Worm (Caenorhabditis elegans): ENCODE results near the gene ceh-62.

The ceh-62 gene

DNA sequence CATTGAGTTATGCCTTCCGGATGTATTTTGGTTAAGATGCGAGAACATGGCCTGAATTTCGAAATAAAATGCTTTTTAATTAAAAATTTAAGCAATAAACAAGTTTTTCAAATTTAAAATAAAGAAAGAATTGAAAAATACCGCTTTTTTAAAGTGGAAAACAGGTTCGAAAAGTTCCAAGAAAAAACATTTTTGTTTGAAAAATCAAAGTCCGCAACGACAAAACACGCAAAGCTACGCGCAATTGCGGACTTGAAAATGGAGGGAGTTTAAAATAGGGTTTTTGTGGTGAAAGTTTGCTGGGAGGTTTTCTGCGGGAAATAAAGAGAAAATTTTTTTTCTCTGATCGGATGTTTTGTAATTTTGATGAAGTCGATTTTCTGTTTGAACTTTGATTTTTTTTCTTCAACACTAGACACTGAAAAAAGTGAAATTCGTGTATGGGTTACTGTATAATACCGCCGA lies 7.1 kb upstream of the ceh-62 start, which contains the start of gene npp-19 (continued):
- TF ChIP-seq ztf-4 (tag; optimal IDR thresholded peaks at IDR 0.05) (no peak), peb-1 (tag; optimal IDR thresholded peaks at IDR 0.05) (no peak), alr-1 (tag; optimal IDR thresholded peaks at IDR 0.05) (no peak), nhr-11 (tag; optimal IDR thresholded peaks at IDR 0.05) (no peak), blmp-1 (tag; optimal IDR thresholded peaks at IDR 0.05; ENCODE audit: insufficient read depth) (peak; percentile 38)

DNA sequence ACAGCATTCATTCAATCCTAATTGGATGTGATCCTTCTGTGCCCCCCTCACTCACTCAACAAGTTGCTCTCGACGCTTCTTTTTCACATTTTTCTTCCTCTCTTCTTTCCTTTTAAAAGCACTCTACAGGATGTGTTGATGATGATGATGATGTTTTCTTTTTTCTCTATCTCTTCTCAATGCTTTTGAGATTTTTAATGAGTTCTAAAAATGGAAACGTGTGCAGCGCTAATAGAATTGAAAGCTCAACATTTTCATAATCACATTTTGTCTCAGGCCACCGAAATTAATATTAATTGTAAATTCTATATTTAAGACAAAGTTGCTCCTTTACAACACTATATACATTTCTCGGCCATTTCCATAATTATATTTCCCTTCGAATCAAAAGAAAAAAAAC lies 5.3 kb upstream of the ceh-62 start:
- TF ChIP-seq C34F6.9 (tag; optimal IDR thresholded peaks at IDR 0.05), result peak; percentile 34
- TF ChIP-seq mdl-1 (tag; optimal IDR thresholded peaks at IDR 0.05), result no peak
- peak in 1 of 2 experiments; percentile 37 for TF ChIP-seq lsy-2 (tag; optimal IDR thresholded peaks at IDR 0.05)
- no peak for TF ChIP-seq aly-2 (tag; optimal IDR thresholded peaks at IDR 0.05)

DNA sequence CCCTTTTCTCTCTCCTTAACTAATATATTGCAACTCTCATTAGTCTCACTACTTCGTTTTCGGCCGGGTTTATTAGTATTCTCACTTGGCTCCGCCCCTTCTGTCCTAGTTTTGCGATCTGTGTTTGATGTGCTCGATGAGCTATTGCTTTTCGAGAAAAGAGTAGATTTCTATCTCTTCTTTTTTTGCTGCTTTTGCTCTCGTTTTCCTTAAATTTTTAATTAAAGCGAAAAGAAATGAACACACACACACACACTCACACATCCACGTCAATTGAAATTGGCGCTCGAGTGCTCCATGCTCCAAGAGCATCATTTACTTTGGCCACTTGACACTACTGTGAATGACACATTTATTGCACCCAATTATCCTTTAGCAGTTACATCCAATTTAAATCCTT lies 1.1 kb upstream of the ceh-62 start:
- TF ChIP-seq nhr-129 (tag; optimal IDR thresholded peaks at IDR 0.05), result no peak
- no peak for TF ChIP-seq mbf-1 (tag; optimal IDR thresholded peaks at IDR 0.05)
- no peak for TF ChIP-seq blmp-1 (tag; optimal IDR thresholded peaks at IDR 0.05; ENCODE audit: insufficient read depth)
- no peak for TF ChIP-seq nhr-11 (tag; optimal IDR thresholded peaks at IDR 0.05)
- TF ChIP-seq aly-2 (tag; optimal IDR thresholded peaks at IDR 0.05), result no peak
- no peak for TF ChIP-seq skn-1 (tag; optimal IDR thresholded peaks at IDR 0.05)
- TF ChIP-seq lin-13 (GFP tag; optimal IDR thresholded peaks at IDR 0.05), result no peak
- TF ChIP-seq zag-1 (tag; optimal IDR thresholded peaks at IDR 0.05), result no peak
- no peak for TF ChIP-seq lsy-2 (tag; optimal IDR thresholded peaks at IDR 0.05)
- TF ChIP-seq ama-1 (optimal IDR thresholded peaks at IDR 0.05), result no peak
- no peak for TF ChIP-seq elt-3 (tag; optimal IDR thresholded peaks at IDR 0.05)
- no peak for TF ChIP-seq mab-5 (tag; optimal IDR thresholded peaks at IDR 0.05)
- TF ChIP-seq nhr-21 (tag; optimal IDR thresholded peaks at IDR 0.05), result no peak
- no peak for TF ChIP-seq sma-3 (GFP tag; optimal IDR thresholded peaks at IDR 0.05)
- TF ChIP-seq nhr-25 (tag; optimal IDR thresholded peaks at IDR 0.05), result no peak
- TF ChIP-seq C34F6.9 (tag; optimal IDR thresholded peaks at IDR 0.05), result no peak
- no peak for TF ChIP-seq lin-39 (tag; optimal IDR thresholded peaks at IDR 0.05)

DNA sequence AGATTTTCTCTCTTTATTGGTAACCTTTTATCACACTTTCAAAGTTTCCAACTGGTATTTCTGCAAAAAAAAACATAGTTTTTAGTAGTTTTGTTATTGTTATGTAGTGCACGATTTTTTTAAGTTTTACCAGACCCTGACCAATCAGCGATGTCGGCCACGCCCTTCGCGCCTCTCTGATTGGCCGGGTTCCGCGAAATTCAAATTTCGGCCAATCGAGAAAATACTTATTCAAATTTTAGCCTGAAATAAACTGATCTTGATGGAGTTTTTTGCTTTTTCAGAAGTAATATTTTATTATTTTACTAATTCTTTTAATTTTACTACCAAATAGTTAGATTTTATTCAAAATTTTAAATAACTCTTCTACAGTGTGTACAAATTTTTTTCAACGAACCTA lies 630 bp upstream of the ceh-62 start:
- TF ChIP-seq lin-39 (tag; optimal IDR thresholded peaks at IDR 0.05) (no peak), ama-1 (optimal IDR thresholded peaks at IDR 0.05) (no peak), alr-1 (tag; optimal IDR thresholded peaks at IDR 0.05) (no peak)

DNA sequence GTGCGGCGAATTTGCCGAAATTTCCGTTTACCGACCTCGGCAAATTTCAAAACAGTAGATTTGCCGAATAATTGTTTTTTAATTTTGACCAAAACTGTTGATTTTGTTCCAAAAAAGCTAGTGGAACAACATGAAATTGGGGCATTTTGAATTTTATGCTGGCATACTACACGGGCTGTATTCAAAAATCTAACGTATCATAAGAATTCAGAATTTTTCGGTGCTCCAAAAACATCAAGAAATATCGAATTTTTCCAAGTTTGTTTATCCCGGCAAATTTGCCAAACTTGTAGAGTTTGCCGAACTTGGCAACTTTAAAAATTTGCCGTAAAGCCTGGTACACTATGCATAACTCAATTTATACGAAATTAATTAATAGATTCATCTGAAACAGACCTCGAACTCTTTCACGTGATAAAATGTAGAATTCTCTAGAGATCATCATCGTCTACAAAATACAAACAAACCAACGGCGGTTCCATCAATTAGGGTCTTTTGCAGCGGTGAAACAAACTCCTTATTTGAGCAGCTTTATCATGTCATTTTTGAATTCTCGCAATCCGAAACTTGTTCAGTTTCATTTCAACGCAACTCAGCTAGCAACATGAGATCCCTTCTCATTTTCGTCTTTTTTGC lies 3.3 kb downstream of the ceh-62 start, which contains the start of gene R06F6.14:
Gene R06F6.14 (plus strand): TSS at position 586 of the 636 bp plus-strand sequence.
- TF ChIP-seq skn-1 (tag; optimal IDR thresholded peaks at IDR 0.05), result no peak

DNA sequence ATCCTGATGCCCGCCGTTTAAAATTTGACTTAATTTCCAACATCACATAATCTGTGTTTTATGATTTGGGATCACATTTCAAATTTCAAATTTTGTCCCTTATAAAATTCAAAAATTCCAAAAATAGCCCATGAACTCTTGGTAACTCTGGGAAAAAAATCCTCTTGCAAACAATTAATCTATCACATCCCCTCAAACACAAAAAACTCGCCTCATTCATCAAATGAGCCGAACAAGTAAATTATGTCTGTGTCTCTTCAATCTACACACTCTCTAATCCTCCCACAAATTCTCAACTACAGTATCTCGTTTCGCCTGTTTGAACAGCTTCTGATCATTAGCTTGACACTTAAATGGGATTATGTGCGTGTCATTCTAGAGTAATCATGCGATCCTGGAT lies 5.2 kb downstream of the ceh-62 start, which contains the start of gene msrp-7:
Gene msrp-7 (plus strand): TSS at position 301 of the 400 bp plus-strand sequence.
- TF ChIP-seq F13H6.1 (tag; optimal IDR thresholded peaks at IDR 0.05) (no peak), mbf-1 (tag; optimal IDR thresholded peaks at IDR 0.05) (no peak), dmd-4 (tag; optimal IDR thresholded peaks at IDR 0.05) (no peak), fos-1 (tag; optimal IDR thresholded peaks at IDR 0.05) (no peak), zag-1 (tag; optimal IDR thresholded peaks at IDR 0.05) (no peak), mdl-1 (tag; optimal IDR thresholded peaks at IDR 0.05) (no peak), ZK546.5 (tag; optimal IDR thresholded peaks at IDR 0.05) (no peak), sma-3 (GFP tag; optimal IDR thresholded peaks at IDR 0.05) (no peak), unc-62 (GFP tag; optimal IDR thresholded peaks at IDR 0.05) (no peak), nhr-237 (tag; optimal IDR thresholded peaks at IDR 0.05) (no peak), nhr-21 (tag; optimal IDR thresholded peaks at IDR 0.05) (no peak)

DNA sequence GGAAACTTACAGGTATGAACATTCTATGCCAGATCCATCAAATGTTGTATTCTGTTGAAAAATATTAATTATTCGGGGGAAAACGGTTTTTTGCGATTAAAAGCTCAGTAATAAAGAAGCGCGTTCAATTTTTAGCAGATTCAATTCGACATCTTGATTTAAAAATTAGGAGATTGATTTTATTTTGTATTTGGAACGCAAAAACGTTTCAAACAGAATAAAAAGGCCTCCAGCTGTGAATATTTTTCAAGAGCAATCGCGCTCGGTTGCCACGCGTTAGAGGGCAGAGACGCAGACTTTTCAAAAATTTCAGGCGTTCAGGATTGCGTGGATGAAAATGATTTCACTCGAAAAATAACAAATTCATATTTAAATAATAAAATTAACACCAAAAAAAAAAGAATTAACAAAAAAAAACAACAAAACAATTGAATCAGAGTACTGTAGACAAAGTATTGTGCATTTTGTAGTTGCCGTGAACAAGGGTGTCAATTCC lies 14.4 kb downstream of the ceh-62 start, which contains the start of gene R06F6.8:
Gene R06F6.8 (minus strand): TSS at position 51 of the 496 bp plus-strand sequence.
- TF ChIP-seq crh-2 (tag; optimal IDR thresholded peaks at IDR 0.05) (peak; percentile 3), lin-13 (GFP tag; optimal IDR thresholded peaks at IDR 0.05) (peak; percentile 10), C34F6.9 (tag; optimal IDR thresholded peaks at IDR 0.05) (peak; percentile 47), nhr-21 (tag; optimal IDR thresholded peaks at IDR 0.05) (no peak), unc-55 (GFP tag; optimal IDR thresholded peaks at IDR 0.05) (peak; percentile 44), dmd-4 (tag; optimal IDR thresholded peaks at IDR 0.05) (no peak)

All from whole organism, L2 larva.